Fruit fly (Drosophila melanogaster): ENCODE data around the gene CG14219.

dm6 chrX:19601644-19602043 is 11.7 kb upstream of the CG14219 start, which contains the start of gene CG14220:
- TF ChIP-seq psq (optimal IDR thresholded peaks at IDR 0.05), result no peak
- TF ChIP-seq h (optimal IDR thresholded peaks at IDR 0.05), result no peak
- TF ChIP-seq Sin3A (optimal IDR thresholded peaks at IDR 0.05), result no peak
- TF ChIP-seq insv (optimal IDR thresholded peaks at IDR 0.05), result no peak
